Worm (Caenorhabditis elegans): Measurements from ENCODE around the gene rps-0.
A peak's percentile ranks its signal among the peaks of the same experiment; 100 is the strongest.

The rps-0 gene

ce11 chrIII:4754001-4754561 lies at the start of gene rps-0, which contains the start of gene rbg-3 (continued):
- TF ChIP-seq nhr-71 (tag; optimal IDR thresholded peaks at IDR 0.05) (peak; percentile 97), efl-1 (optimal IDR thresholded peaks at IDR 0.05) (peak; percentile 94 to 95), efl-1 (GFP tag; optimal IDR thresholded peaks at IDR 0.05 in 1 of 2) (peak; percentile 88 to 99), lin-35 (GFP tag; optimal IDR thresholded peaks at IDR 0.05) (peak; percentile 92 to 95), isw-1 (GFP tag; IDR thresholded peaks at IDR 0.05) (peak; percentile 93), fkh-10 (GFP tag; optimal IDR thresholded peaks at IDR 0.05) (peak; percentile 42), ceh-90 (tag; optimal IDR thresholded peaks at IDR 0.05) (peak; percentile 20), ztf-4 (tag; optimal IDR thresholded peaks at IDR 0.05) (peak; percentile 84), pax-3 (tag; optimal IDR thresholded peaks at IDR 0.05) (peak; percentile 75), elt-2 (tag; optimal IDR thresholded peaks at IDR 0.05) (peak; percentile 49), hlh-4 (tag; optimal IDR thresholded peaks at IDR 0.05) (no peak), mef-2 (tag; optimal IDR thresholded peaks at IDR 0.05) (peak; percentile 57), nhr-77 (tag; optimal IDR thresholded peaks at IDR 0.05) (peak; percentile 89), nhr-85 (tag) (peak; percentile 95), dpl-1 (GFP tag; optimal IDR thresholded peaks at IDR 0.05) (peak; percentile 88 to 93 (median 93)), nhr-20 (tag; optimal IDR thresholded peaks at IDR 0.05) (peak; percentile 91), C34B4.2 (tag; optimal IDR thresholded peaks at IDR 0.05) (no peak), fkh-8 (tag; optimal IDR thresholded peaks at IDR 0.05) (peak; percentile 94), hlh-17 (GFP tag; optimal IDR thresholded peaks at IDR 0.05; ENCODE audit: borderline replicate concordance) (no peak), nhr-237 (tag; optimal IDR thresholded peaks at IDR 0.05) (peak; percentile 49), sox-4 (tag; optimal IDR thresholded peaks at IDR 0.05) (peak; percentile 64), nhr-19 (GFP tag; conservative IDR thresholded peaks at IDR 0.05) (peak; percentile 93), snu-23 (GFP tag; optimal IDR thresholded peaks at IDR 0.05) (peak; percentile 96), blmp-1 (tag; optimal IDR thresholded peaks at IDR 0.05) (peak; percentile 89), lsy-2 (tag; optimal IDR thresholded peaks at IDR 0.05) (peak; percentile 97), Y116A8C.19 (tag; optimal IDR thresholded peaks at IDR 0.05; ENCODE audit: borderline replicate concordance) (no peak), lin-13 (GFP tag; optimal IDR thresholded peaks at IDR 0.05) (peak; percentile 90), aha-1 (tag; optimal IDR thresholded peaks at IDR 0.05) (peak; percentile 2), C16A3.4 (tag; optimal IDR thresholded peaks at IDR 0.05) (peak; percentile 97), xbp-1 (tag; optimal IDR thresholded peaks at IDR 0.05) (peak; percentile 93), sptf-1 (tag; optimal IDR thresholded peaks at IDR 0.05) (no peak), nhr-12 (tag; optimal IDR thresholded peaks at IDR 0.05) (no peak), ceh-88 (GFP tag; IDR thresholded peaks at IDR 0.05) (peak; percentile 64)

ce11 chrIII:4802707-4803106 lies 48.9 kb upstream of the rps-0 start, which contains the start of gene metl-5:
metl-5 (plus strand) TSS chrIII:4803007.
- TF ChIP-seq ceh-63 (GFP tag; optimal IDR thresholded peaks at IDR 0.05) = no peak
- no peak for TF ChIP-seq unc-62 (GFP tag; optimal IDR thresholded peaks at IDR 0.05)
- no peak for TF ChIP-seq elt-2 (tag; optimal IDR thresholded peaks at IDR 0.05)
- TF ChIP-seq tlp-1 (tag; optimal IDR thresholded peaks at IDR 0.05) = no peak
- TF ChIP-seq zag-1 (tag; optimal IDR thresholded peaks at IDR 0.05) = no peak
- no peak for TF ChIP-seq hlh-4 (tag; optimal IDR thresholded peaks at IDR 0.05)
- TF ChIP-seq swsn-7 (tag; optimal IDR thresholded peaks at IDR 0.05) = no peak
- no peak for TF ChIP-seq C04F5.9 (tag; optimal IDR thresholded peaks at IDR 0.05)
- no peak for TF ChIP-seq mef-2 (tag; optimal IDR thresholded peaks at IDR 0.05)
- no peak for TF ChIP-seq alr-1 (tag; optimal IDR thresholded peaks at IDR 0.05; ENCODE audit: borderline replicate concordance)
- TF ChIP-seq ceh-90 (tag; optimal IDR thresholded peaks at IDR 0.05) = no peak
- no peak for TF ChIP-seq elt-3 (tag; optimal IDR thresholded peaks at IDR 0.05)
- no peak for TF ChIP-seq ceh-82 (tag; optimal IDR thresholded peaks at IDR 0.05)
- no peak for TF ChIP-seq sptf-1 (tag; optimal IDR thresholded peaks at IDR 0.05)

Measured in whole organism, L1 larva.